Worm (Caenorhabditis elegans): ENCODE data around the gene F13D2.1.

DNA sequence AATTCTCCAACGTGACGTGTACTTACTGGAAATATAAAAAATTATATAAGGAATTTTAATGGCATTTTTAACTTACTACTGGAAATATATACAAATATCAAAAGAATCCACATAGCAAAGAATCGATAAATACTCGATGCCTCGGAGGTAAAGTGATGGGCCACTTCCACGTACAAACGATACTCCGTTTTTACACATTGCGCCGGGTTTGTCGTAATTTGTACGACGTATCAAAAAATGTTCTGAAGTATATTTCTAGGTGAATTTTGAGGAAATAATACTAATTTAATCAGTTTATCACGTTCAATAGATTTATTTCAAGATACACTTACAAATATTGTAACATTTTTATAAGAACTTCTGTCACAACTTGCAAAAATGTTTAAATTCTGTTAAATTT, 68.6 kb downstream of the F13D2.1 start, which contains the start of gene R08B4.3:
- TF ChIP-seq lin-35 (GFP tag; optimal IDR thresholded peaks at IDR 0.05) (no peak), skn-1 (tag; optimal IDR thresholded peaks at IDR 0.05) (no peak)

All from whole organism, L1 larva.